Worm (Caenorhabditis elegans) whole organism, mixed stage, embryonic: Measurements from ENCODE around the gene srw-60.

Experiments used
- ceh-83 ChIP-seq: fragments of 200-800 bp; sonication (Bioruptor generic); optimal IDR thresholded peaks from 2 replicates; lab custom pipeline; 2018; ENCODE audit warnings: mild to moderate bottlenecking, missing genetic modification characterization, missing compliant biosample characterization
- elt-1 ChIP-seq: sonication (generic microtip); optimal IDR thresholded peaks from 2 replicates; lab custom pipeline; 2017; ENCODE audit warnings: missing genetic modification characterization, mild to moderate bottlenecking, missing compliant biosample characterization, antibody characterized with exemption, moderate library complexity, borderline replicate concordance; ENCODE audit not compliant: insufficient read depth
- lin-13 ChIP-seq: fragments of 150-350 bp; optimal IDR thresholded peaks from 2 replicates; lab custom pipeline; 2014; ENCODE audit warnings: missing biosample characterization, missing genetic modification characterization
- mab-5 ChIP-seq: fragments of 150-350 bp; optimal IDR thresholded peaks from 2 replicates; lab custom pipeline; 2014; ENCODE audit warnings: missing biosample characterization, missing genetic modification characterization
- nhr-237 ChIP-seq: fragments of 150-350 bp; optimal IDR thresholded peaks from 2 replicates; lab custom pipeline; 2014; ENCODE audit warnings: missing biosample characterization, missing genetic modification characterization
- pha-4 ChIP-seq: fragments of 150-350 bp; optimal IDR thresholded peaks from 2 replicates; lab custom pipeline; 2018; ENCODE audit warnings: missing biosample characterization, missing genetic modification reagents, missing genetic modification characterization

DNA sequence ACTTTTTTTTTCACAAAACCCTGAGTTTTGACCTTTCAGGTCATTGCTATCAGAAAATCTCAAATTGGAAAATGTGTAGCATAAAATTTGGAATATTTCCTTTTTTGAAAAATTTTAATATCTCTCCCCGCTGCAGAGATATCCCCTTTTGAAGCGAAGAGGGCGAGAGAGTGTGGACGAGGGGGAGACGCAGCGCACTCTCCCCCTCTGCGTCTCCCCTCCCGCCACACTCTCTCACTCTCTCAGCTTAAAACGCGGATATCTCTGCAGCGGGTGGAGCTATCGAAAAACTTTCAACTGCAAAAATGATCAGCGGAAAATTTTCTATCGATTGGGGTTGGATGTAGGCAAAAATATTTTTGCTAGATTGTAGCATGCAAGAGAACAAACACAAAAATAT, 35.6 kb upstream of the srw-60 start:
- TF ChIP-seq ceh-83 (GFP tag; lab: Kevin White, UChicago): no peak
- no peak for TF ChIP-seq pha-4 (tag; lab: Kevin White, UChicago)
- no peak for TF ChIP-seq nhr-237
- no peak for TF ChIP-seq elt-1 (tag; lab: Kevin White, UChicago)
- no peak for TF ChIP-seq mab-5 (tag; lab: Kevin White, UChicago)
- no peak for TF ChIP-seq lin-13
